Worm (Caenorhabditis elegans) whole organism, L2 larva: Measurements from ENCODE around the gene fbxa-192.

ENCODE experiments used
- ama-1 ChIP-seq: fragments of 150-350 bp; optimal IDR thresholded peaks from 2 replicates; lab custom pipeline; 2018; ENCODE audit warnings: inconsistent platforms
- nhr-11 ChIP-seq: fragments of 150-350 bp; optimal IDR thresholded peaks from 2 replicates; lab custom pipeline; 2014; ENCODE audit warnings: missing biosample characterization, missing genetic modification characterization
- unc-39 ChIP-seq: fragments of 150-350 bp; optimal IDR thresholded peaks from 2 replicates; lab custom pipeline; 2014; ENCODE audit warnings: missing biosample characterization, missing genetic modification characterization

- TF ChIP-seq unc-39 (tag; lab: Kevin White, UChicago) (no peak), ama-1 (lab: Kevin White, UChicago) (no peak), nhr-11 (tag; lab: Kevin White, UChicago) (no peak)
Measured at ce11 chrV:17658824-17659223, 8.5 kb upstream of the fbxa-192 start.
